Worm (Caenorhabditis elegans) whole organism, L4 larva: ENCODE results near the gene tbx-2.

Experiments used
- F26F4.8 ChIP-seq: fragments of 200-800 bp; sonication (Bioruptor generic); conservative IDR thresholded peaks from 2 replicates; pipeline ENCODE4 v1.3.6; 2022; ENCODE audit warnings: missing genetic modification characterization, missing compliant biosample characterization
- T20F7.1 ChIP-seq: fragments of 200-800 bp; sonication (Bioruptor generic); optimal IDR thresholded peaks from 2 replicates; lab custom pipeline; 2018; ENCODE audit warnings: mild to moderate bottlenecking, missing genetic modification characterization, missing compliant biosample characterization
- aly-2 ChIP-seq: sonication (generic microtip); optimal IDR thresholded peaks from 2 replicates; lab custom pipeline; 2018; ENCODE audit warnings: missing biosample characterization, missing genetic modification characterization
- ama-1 ChIP-seq: fragments of 150-350 bp; optimal IDR thresholded peaks from 2 replicates; lab custom pipeline; 2014; ENCODE audit warnings: inconsistent platforms, mixed read lengths
- daf-16 ChIP-seq, 3 experiments: sonication (generic microtip); optimal IDR thresholded peaks; 2 replicates each; lab custom pipeline; 2016 to 2017; ENCODE audit warnings: missing genetic modification characterization in 3 of 3, missing genetic modification reagents in 3 of 3, mild to moderate bottlenecking in 2 of 3, missing compliant biosample characterization in 2 of 3, missing biosample characterization in 1 of 3, moderate library complexity in 1 of 3
- fkh-10 ChIP-seq: fragments of 150-350 bp; optimal IDR thresholded peaks from 2 replicates; lab custom pipeline; 2014; ENCODE audit warnings: missing biosample characterization, missing genetic modification reagents, missing genetic modification characterization
- gei-8 ChIP-seq: fragments of 200-800 bp; sonication (Bioruptor generic); optimal IDR thresholded peaks from 2 replicates; lab custom pipeline; 2018; ENCODE audit warnings: mild to moderate bottlenecking, missing genetic modification characterization, missing compliant biosample characterization
- lin-38 ChIP-seq: fragments of 200-800 bp; sonication (Bioruptor generic); IDR thresholded peaks from 2 replicates; pipeline ENCODE4 v1.3.6; 2022; ENCODE audit warnings: missing genetic modification reagents, missing genetic modification characterization, missing compliant biosample characterization
- mdt-29 ChIP-seq: fragments of 200-800 bp; sonication (Bioruptor generic); IDR thresholded peaks from 2 replicates; pipeline ENCODE4 v1.3.6; 2022; ENCODE audit warnings: missing genetic modification reagents, missing genetic modification characterization, missing compliant biosample characterization
- mxl-3 ChIP-seq: fragments of 200-800 bp; sonication (Bioruptor generic); optimal IDR thresholded peaks from 2 replicates; lab custom pipeline; 2018; ENCODE audit warnings: mild to moderate bottlenecking, missing genetic modification characterization, missing compliant biosample characterization
- nhr-6 ChIP-seq: fragments of 150-350 bp; optimal IDR thresholded peaks from 2 replicates; lab custom pipeline; 2014; ENCODE audit warnings: missing biosample characterization, missing genetic modification characterization
- saeg-2 ChIP-seq: fragments of 200-800 bp; sonication (Bioruptor generic); IDR thresholded peaks from 2 replicates; pipeline ENCODE4 v1.3.6; 2022; ENCODE audit warnings: missing genetic modification reagents, missing genetic modification characterization, missing compliant biosample characterization
- snpc-1.2 ChIP-seq: fragments of 200-800 bp; sonication (Bioruptor generic); IDR thresholded peaks from 2 replicates; pipeline ENCODE4 v1.3.6; 2022; ENCODE audit warnings: missing genetic modification reagents, missing genetic modification characterization, missing compliant biosample characterization
- snpc-4 ChIP-seq: fragments of 150-350 bp; optimal IDR thresholded peaks from 2 replicates; lab custom pipeline; 2014; ENCODE audit warnings: missing biosample characterization, missing genetic modification characterization
- unc-130 ChIP-seq: sonication (generic microtip); optimal IDR thresholded peaks from 2 replicates; lab custom pipeline; 2016; ENCODE audit warnings: missing genetic modification reagents, missing genetic modification characterization, missing compliant biosample characterization
- zag-1 ChIP-seq: fragments of 150-350 bp; optimal IDR thresholded peaks from 2 replicates; lab custom pipeline; 2014; ENCODE audit warnings: missing biosample characterization, missing genetic modification characterization

Gene tbx-2

ce11 chrIII:5083304-5083703 is 52.8 kb downstream of the tbx-2 start (continued):
- TF ChIP-seq fkh-10 (GFP tag; lab: Kevin White, UChicago): no peak

- TF ChIP-seq unc-130 (GFP tag; lab: Kevin White, UChicago): no peak
- TF ChIP-seq fkh-10 (GFP tag; lab: Kevin White, UChicago): no peak
- TF ChIP-seq snpc-1.2: no peak
- TF ChIP-seq daf-16 (GFP tag; optimal IDR thresholded peaks at IDR 0.05; lab: Kevin White, UChicago): no peak
- TF ChIP-seq daf-16 (tag; optimal IDR thresholded peaks at IDR 0.05; lab: Kevin White, UChicago): no peak
- TF ChIP-seq snpc-4 (tag; lab: Kevin White, UChicago): no peak
- no peak for TF ChIP-seq gei-8 (GFP tag; lab: Kevin White, UChicago)
- TF ChIP-seq zag-1: no peak
- TF ChIP-seq T20F7.1 (GFP tag; lab: Kevin White, UChicago): no peak
- no peak for TF ChIP-seq mdt-29 (GFP tag; lab: Robert Waterston, UW)
- TF ChIP-seq mxl-3 (GFP tag; lab: Kevin White, UChicago): no peak
- TF ChIP-seq aly-2: no peak
- TF ChIP-seq saeg-2 (GFP tag; lab: Robert Waterston, UW): no peak
- no peak for TF ChIP-seq ama-1 (lab: Kevin White, UChicago)
- no peak for TF ChIP-seq F26F4.8
- TF ChIP-seq lin-38 (GFP tag; lab: Robert Waterston, UW): no peak
- no peak for TF ChIP-seq nhr-6
Observed at ce11 chrIII:5081573-5081823, 54.6 kb downstream of the tbx-2 start, which contains the start of gene cox-6A. Gene cox-6A (plus strand): TSS chrIII:5081724.
